Fruit fly (Drosophila melanogaster): Measurements from ENCODE around the gene ems.

- TF ChIP-seq CG4318 (GFP tag; optimal IDR thresholded peaks at IDR 0.05) (no peak), CG3032 (tag; optimal IDR thresholded peaks at IDR 0.05) (no peak), svp (GFP tag) (no peak), fkh (GFP tag; optimal IDR thresholded peaks at IDR 0.05) (no peak), CG6854 (GFP tag; optimal IDR thresholded peaks at IDR 0.05) (no peak), fd85E (GFP tag; optimal IDR thresholded peaks at IDR 0.05) (no peak), Sox102F (GFP tag; optimal IDR thresholded peaks at IDR 0.05) (no peak), achi (GFP tag; optimal IDR thresholded peaks at IDR 0.05) (no peak), Blimp-1 (GFP tag; optimal IDR thresholded peaks at IDR 0.05) (no peak), dac (GFP tag; optimal IDR thresholded peaks at IDR 0.05) (no peak), CG31627 (GFP tag; optimal IDR thresholded peaks at IDR 0.05) (no peak), Gug (GFP tag; IDR thresholded peaks at IDR 0.05) (no peak), vri (GFP tag; optimal IDR thresholded peaks at IDR 0.05) (no peak), CG8119 (GFP tag; IDR thresholded peaks at IDR 0.05) (no peak)
These were observed 25.9 kb downstream of the ems start for dm6 chr3R:13927543-13927942.
